Worm (Caenorhabditis elegans) whole organism, mixed stage, embryonic: ENCODE data around the gene tftc-5.

Experiments used
- M03D4.4 ChIP-seq: sonication (generic microtip); optimal IDR thresholded peaks from 2 replicates; lab custom pipeline; 2017; ENCODE audit warnings: mild to moderate bottlenecking, missing genetic modification characterization, missing compliant biosample characterization
- bed-3 ChIP-seq: fragments of 200-800 bp; sonication (Bioruptor generic); optimal IDR thresholded peaks from 3 replicates; lab custom pipeline; 2018; ENCODE audit warnings: mild to moderate bottlenecking, missing genetic modification characterization, moderate library complexity, missing compliant biosample characterization
- blmp-1 ChIP-seq: fragments of 150-350 bp; optimal IDR thresholded peaks from 2 replicates; lab custom pipeline; 2014; ENCODE audit warnings: missing biosample characterization, missing genetic modification characterization
- ceh-39 ChIP-seq: fragments of 150-350 bp; optimal IDR thresholded peaks from 2 replicates; lab custom pipeline; 2014; ENCODE audit warnings: missing biosample characterization, missing genetic modification characterization
- ceh-83 ChIP-seq: fragments of 200-800 bp; sonication (Bioruptor generic); optimal IDR thresholded peaks from 2 replicates; lab custom pipeline; 2018; ENCODE audit warnings: mild to moderate bottlenecking, missing genetic modification characterization, missing compliant biosample characterization
- ces-1 ChIP-seq: fragments of 150-350 bp; optimal IDR thresholded peaks from 2 replicates; lab custom pipeline; 2014; ENCODE audit warnings: missing biosample characterization, missing genetic modification reagents, missing genetic modification characterization
- cnd-1 ChIP-seq: fragments of 200-800 bp; sonication (Bioruptor generic); optimal IDR thresholded peaks from 2 replicates; lab custom pipeline; 2018; ENCODE audit warnings: mild to moderate bottlenecking, missing genetic modification characterization, missing compliant biosample characterization
- drap-1 ChIP-seq: fragments of 200-800 bp; sonication (Bioruptor generic); optimal IDR thresholded peaks from 3 replicates; lab custom pipeline; 2018; ENCODE audit warnings: mild to moderate bottlenecking, missing genetic modification characterization, missing compliant biosample characterization
- elt-1 ChIP-seq: sonication (generic microtip); optimal IDR thresholded peaks from 2 replicates; lab custom pipeline; 2017; ENCODE audit warnings: missing genetic modification characterization, mild to moderate bottlenecking, missing compliant biosample characterization, antibody characterized with exemption, moderate library complexity, borderline replicate concordance; ENCODE audit not compliant: insufficient read depth
- elt-3 ChIP-seq: fragments of 150-350 bp; optimal IDR thresholded peaks from 2 replicates; lab custom pipeline; 2014; ENCODE audit warnings: missing biosample characterization, missing genetic modification characterization
- ham-2 ChIP-seq: fragments of 200-800 bp; sonication (Bioruptor generic); optimal IDR thresholded peaks from 2 replicates; lab custom pipeline; 2018; ENCODE audit warnings: mild to moderate bottlenecking, missing genetic modification characterization, missing compliant biosample characterization
- hlh-1 ChIP-seq: fragments of 150-350 bp; optimal IDR thresholded peaks from 2 replicates; lab custom pipeline; 2014; ENCODE audit warnings: missing biosample characterization, missing genetic modification reagents, missing genetic modification characterization
- lin-13 ChIP-seq: fragments of 150-350 bp; optimal IDR thresholded peaks from 2 replicates; lab custom pipeline; 2014; ENCODE audit warnings: missing biosample characterization, missing genetic modification characterization
- lin-32 ChIP-seq: fragments of 200-800 bp; sonication (Bioruptor generic); optimal IDR thresholded peaks from 2 replicates; lab custom pipeline; 2018; ENCODE audit warnings: mild to moderate bottlenecking, missing genetic modification characterization, missing compliant biosample characterization
- lsy-2 ChIP-seq: fragments of 150-350 bp; optimal IDR thresholded peaks from 2 replicates; lab custom pipeline; 2014; ENCODE audit warnings: missing biosample characterization, missing genetic modification characterization
- mab-5 ChIP-seq: fragments of 150-350 bp; optimal IDR thresholded peaks from 2 replicates; lab custom pipeline; 2014; ENCODE audit warnings: missing biosample characterization, missing genetic modification characterization
- mep-1 ChIP-seq: fragments of 150-350 bp; optimal IDR thresholded peaks from 2 replicates; lab custom pipeline; 2017; ENCODE audit warnings: missing biosample characterization, missing genetic modification reagents, missing genetic modification characterization, inconsistent platforms
- mls-2 ChIP-seq: sonication (generic microtip); optimal IDR thresholded peaks from 2 replicates; lab custom pipeline; 2016; ENCODE audit warnings: mild to moderate bottlenecking, missing genetic modification characterization, moderate library complexity, missing compliant biosample characterization
- nhr-12 ChIP-seq: fragments of 150-350 bp; optimal IDR thresholded peaks from 2 replicates; lab custom pipeline; 2014; ENCODE audit warnings: missing biosample characterization, missing genetic modification characterization
- nhr-2 ChIP-seq: fragments of 150-350 bp; optimal IDR thresholded peaks from 2 replicates; lab custom pipeline; 2014; ENCODE audit warnings: missing biosample characterization, missing genetic modification characterization
- nhr-237 ChIP-seq: fragments of 150-350 bp; optimal IDR thresholded peaks from 2 replicates; lab custom pipeline; 2014; ENCODE audit warnings: missing biosample characterization, missing genetic modification characterization
- nhr-28 ChIP-seq: fragments of 150-350 bp; optimal IDR thresholded peaks from 2 replicates; lab custom pipeline; 2014; ENCODE audit warnings: missing biosample characterization, missing genetic modification characterization
- nhr-76 ChIP-seq: sonication (generic microtip); optimal IDR thresholded peaks from 2 replicates; lab custom pipeline; 2017; ENCODE audit warnings: missing biosample characterization, missing genetic modification characterization
- pha-4 ChIP-seq: fragments of 150-350 bp; optimal IDR thresholded peaks from 2 replicates; lab custom pipeline; 2018; ENCODE audit warnings: missing biosample characterization, missing genetic modification reagents, missing genetic modification characterization
- sem-2 ChIP-seq: fragments of 200-800 bp; sonication (Bioruptor generic); optimal IDR thresholded peaks from 2 replicates; lab custom pipeline; 2018; ENCODE audit warnings: mild to moderate bottlenecking, missing genetic modification characterization, missing compliant biosample characterization
- snpc-4 ChIP-seq: fragments of 150-350 bp; optimal IDR thresholded peaks from 2 replicates; lab custom pipeline; 2014; ENCODE audit warnings: missing biosample characterization, missing genetic modification characterization
- sptf-1 ChIP-seq: sonication (generic microtip); optimal IDR thresholded peaks from 2 replicates; lab custom pipeline; 2017; ENCODE audit warnings: mild to moderate bottlenecking, missing genetic modification characterization, moderate library complexity, missing compliant biosample characterization
- tbx-8 ChIP-seq: fragments of 200-800 bp; sonication (Bioruptor generic); optimal IDR thresholded peaks from 2 replicates; lab custom pipeline; 2018; ENCODE audit warnings: mild to moderate bottlenecking, missing genetic modification characterization, moderate library complexity, missing compliant biosample characterization
- unc-39 ChIP-seq: fragments of 150-350 bp; optimal IDR thresholded peaks from 2 replicates; lab custom pipeline; 2014; ENCODE audit warnings: missing biosample characterization, missing genetic modification characterization
- unc-62 ChIP-seq: fragments of 150-350 bp; optimal IDR thresholded peaks from 2 replicates; lab custom pipeline; 2014; ENCODE audit warnings: missing biosample characterization, missing genetic modification reagents, missing genetic modification characterization
- zip-8 ChIP-seq: fragments of 150-350 bp; optimal IDR thresholded peaks from 2 replicates; lab custom pipeline; 2014; ENCODE audit warnings: missing biosample characterization, missing genetic modification characterization
- ztf-11 ChIP-seq: fragments of 150-350 bp; optimal IDR thresholded peaks from 2 replicates; lab custom pipeline; 2014; ENCODE audit warnings: missing biosample characterization, missing genetic modification characterization

tftc-5 gene

ce11 chrIII:4039775-4040174 lies 17.8 kb downstream of the tftc-5 start:
- TF ChIP-seq tbx-8 (no peak), blmp-1 (tag; lab: Kevin White, UChicago) (no peak), snpc-4 (no peak), zip-8 (tag; lab: Kevin White, UChicago) (no peak), cnd-1 (no peak), sem-2 (GFP tag; lab: Kevin White, UChicago) (no peak), ceh-83 (GFP tag; lab: Kevin White, UChicago) (no peak), ham-2 (GFP tag; lab: Kevin White, UChicago) (no peak), lsy-2 (no peak), unc-39 (tag; lab: Kevin White, UChicago) (no peak), mls-2 (tag; lab: Kevin White, UChicago) (no peak), elt-3 (tag; lab: Kevin White, UChicago) (no peak), nhr-237 (no peak), drap-1 (GFP tag; lab: Kevin White, UChicago) (no peak), nhr-12 (tag; lab: Kevin White, UChicago) (no peak), ceh-39 (tag; lab: Kevin White, UChicago) (no peak), nhr-28 (tag; lab: Kevin White, UChicago) (no peak), ces-1 (GFP tag; lab: Kevin White, UChicago) (no peak), unc-62 (GFP tag; lab: Kevin White, UChicago) (no peak), nhr-76 (no peak)
- TF ChIP-seq, all 35 proteins: peak for 0

- TF ChIP-seq snpc-4: no peak
- no peak for TF ChIP-seq sptf-1
- no peak for TF ChIP-seq mab-5 (tag; lab: Kevin White, UChicago)
- TF ChIP-seq hlh-1 (tag; lab: Kevin White, UChicago): peak; percentile 96
- no peak for TF ChIP-seq M03D4.4 (tag; lab: Kevin White, UChicago)
Measured at ce11 chrIII:4049150-4049549, 27.2 kb downstream of the tftc-5 start.

DNA sequence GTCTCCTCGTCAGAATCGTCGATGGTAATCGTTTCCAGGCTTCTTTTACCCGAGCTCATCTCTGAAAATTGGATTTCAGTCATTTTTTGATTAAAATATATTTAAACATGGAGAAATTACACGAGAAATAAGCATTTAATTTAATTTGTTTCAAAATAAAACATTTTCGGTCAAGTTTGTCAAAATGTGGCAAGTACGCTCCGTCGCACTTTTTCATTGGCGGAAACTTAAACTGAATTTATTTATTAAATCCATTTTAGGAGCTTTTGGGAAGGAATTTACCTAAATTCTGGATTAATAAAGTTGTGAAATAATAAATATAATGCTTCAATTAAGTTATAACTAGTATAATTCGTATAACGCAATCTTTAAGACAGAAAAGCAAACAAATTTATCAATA lies 35.9 kb downstream of the tftc-5 start, which contains the start of gene rcq-5:
Gene rcq-5 (minus strand): TSS at position 83 of the 400 bp plus-strand sequence.
- no peak for TF ChIP-seq nhr-2
- TF ChIP-seq ztf-11 (tag; lab: Kevin White, UChicago): no peak
- no peak for TF ChIP-seq bed-3 (GFP tag; lab: Kevin White, UChicago)
- TF ChIP-seq tbx-8: no peak
- TF ChIP-seq ceh-39 (tag; lab: Kevin White, UChicago): no peak
- no peak for TF ChIP-seq mls-2 (tag; lab: Kevin White, UChicago)
- no peak for TF ChIP-seq pha-4 (tag; lab: Kevin White, UChicago)
- TF ChIP-seq nhr-28 (tag; lab: Kevin White, UChicago): no peak
- no peak for TF ChIP-seq lin-32
- TF ChIP-seq ces-1 (GFP tag; lab: Kevin White, UChicago): peak; percentile 76
- no peak for TF ChIP-seq unc-62 (GFP tag; lab: Kevin White, UChicago)
- TF ChIP-seq lsy-2: peak; percentile 44
- no peak for TF ChIP-seq hlh-1 (tag; lab: Kevin White, UChicago)
- peak; percentile 19 for TF ChIP-seq mep-1

DNA sequence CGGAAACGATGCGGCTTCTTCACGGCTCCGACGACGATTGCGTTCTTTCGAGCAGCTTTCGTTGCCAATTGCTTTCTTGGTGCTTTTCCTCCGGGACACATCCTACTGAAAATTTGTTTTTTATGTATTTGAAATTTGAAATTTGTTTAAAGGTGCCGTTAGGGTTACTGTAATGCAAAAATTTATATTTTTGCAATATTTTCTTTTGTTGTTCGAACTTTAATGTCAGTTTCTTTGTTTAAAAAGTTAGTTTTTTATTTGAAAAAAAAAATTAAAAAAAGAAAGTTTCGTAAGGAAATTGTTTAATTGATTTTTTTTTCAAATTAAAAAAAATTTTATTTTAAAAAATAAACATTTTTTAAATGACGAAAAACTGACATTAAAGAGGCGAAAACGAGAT lies 36.7 kb downstream of the tftc-5 start, which contains the start of gene his-69:
Gene his-69 (minus strand): TSS at position 101 of the 400 bp plus-strand sequence.
- TF ChIP-seq lsy-2: no peak
- TF ChIP-seq nhr-237: no peak
- no peak for TF ChIP-seq mab-5 (tag; lab: Kevin White, UChicago)
- no peak for TF ChIP-seq nhr-76
- TF ChIP-seq ces-1 (GFP tag; lab: Kevin White, UChicago): no peak
- no peak for TF ChIP-seq ceh-83 (GFP tag; lab: Kevin White, UChicago)
- TF ChIP-seq tbx-8: no peak
- no peak for TF ChIP-seq drap-1 (GFP tag; lab: Kevin White, UChicago)
- no peak for TF ChIP-seq snpc-4
- no peak for TF ChIP-seq pha-4 (tag; lab: Kevin White, UChicago)
- TF ChIP-seq cnd-1: no peak
- TF ChIP-seq, all 35 proteins: peak for 0

DNA sequence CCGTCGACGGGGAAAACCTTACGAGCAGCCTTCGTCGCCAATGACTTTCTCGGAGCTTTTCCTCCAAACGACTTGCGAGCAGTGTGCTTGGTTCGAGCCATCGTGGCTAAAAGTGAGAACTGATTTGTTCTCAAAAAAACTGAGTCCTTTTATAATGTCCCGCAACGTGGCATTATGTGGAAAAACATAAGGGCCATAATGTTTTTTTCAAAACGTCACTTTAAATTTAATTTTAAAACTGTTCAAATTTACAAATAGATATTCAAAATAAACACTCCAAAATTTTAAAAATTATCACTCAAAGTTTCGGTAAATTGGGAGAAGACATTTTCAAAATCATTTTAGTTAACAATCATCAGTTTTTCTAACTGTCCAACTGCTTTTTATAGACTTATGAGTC lies 38.1 kb downstream of the tftc-5 start, which contains the start of gene his-70:
Gene his-70 (minus strand): TSS at position 101 of the 400 bp plus-strand sequence.
- TF ChIP-seq mls-2 (tag; lab: Kevin White, UChicago) (no peak), lin-32 (no peak), elt-1 (tag; lab: Kevin White, UChicago) (no peak), nhr-237 (no peak), mab-5 (tag; lab: Kevin White, UChicago) (no peak), ces-1 (GFP tag; lab: Kevin White, UChicago) (no peak), snpc-4 (no peak), lin-13 (tag; lab: Kevin White, UChicago) (no peak), ceh-83 (GFP tag; lab: Kevin White, UChicago) (no peak), zip-8 (tag; lab: Kevin White, UChicago) (no peak)
